Worm (Caenorhabditis elegans) whole organism, L3 larva: Measurements from ENCODE around the gene Y73F8A.12.

Experiments
- R02D3.7 ChIP-seq: fragments of 150-350 bp; optimal IDR thresholded peaks from 2 replicates; lab custom pipeline; 2014; ENCODE audit warnings: missing biosample characterization, missing genetic modification characterization
- ZK546.5 ChIP-seq: sonication (generic microtip); optimal IDR thresholded peaks from 2 replicates; lab custom pipeline; 2017; ENCODE audit warnings: missing biosample characterization, missing genetic modification characterization
- aly-2 ChIP-seq: fragments of 150-350 bp; optimal IDR thresholded peaks from 2 replicates; lab custom pipeline; 2014; ENCODE audit warnings: missing biosample characterization, missing genetic modification characterization
- ama-1 ChIP-seq: fragments of 150-350 bp; optimal IDR thresholded peaks from 2 replicates; lab custom pipeline; 2018
- ceh-16 ChIP-seq: sonication (generic microtip); optimal IDR thresholded peaks from 2 replicates; lab custom pipeline; 2017; ENCODE audit warnings: missing biosample characterization, missing genetic modification characterization
- ceh-28 ChIP-seq: fragments of 150-350 bp; optimal IDR thresholded peaks from 2 replicates; lab custom pipeline; 2014; ENCODE audit warnings: missing biosample characterization, missing genetic modification reagents, missing genetic modification characterization
- ceh-9 ChIP-seq: sonication (generic microtip); optimal IDR thresholded peaks from 2 replicates; lab custom pipeline; 2018; ENCODE audit warnings: missing biosample characterization, missing genetic modification characterization
- daf-12 ChIP-seq: fragments of 150-350 bp; optimal IDR thresholded peaks from 2 replicates; lab custom pipeline; 2014; ENCODE audit warnings: missing biosample characterization, missing genetic modification reagents, missing genetic modification characterization
- elt-1 ChIP-seq: fragments of 150-350 bp; optimal IDR thresholded peaks from 2 replicates; lab custom pipeline; 2014; ENCODE audit warnings: missing biosample characterization, missing genetic modification characterization
- elt-2 ChIP-seq: sonication (generic microtip); optimal IDR thresholded peaks from 2 replicates; lab custom pipeline; 2016; ENCODE audit warnings: missing genetic modification reagents, mild to moderate bottlenecking, missing genetic modification characterization, missing compliant biosample characterization
- elt-3 ChIP-seq, 3 experiments: fragments of 150-350 bp in 1 of 3; sonication (generic microtip) in 2 of 3; optimal IDR thresholded peaks; 2 replicates in 2 of 3; 4 replicates in 1 of 3; lab custom pipeline; 2014 to 2017; ENCODE audit warnings: missing biosample characterization in 3 of 3, missing genetic modification characterization in 3 of 3
- eor-1 ChIP-seq, 2 experiments: fragments of 150-350 bp; optimal IDR thresholded peaks; 2 replicates each; lab custom pipeline; 2014 to 2018; ENCODE audit warnings: missing biosample characterization in 2 of 2, missing genetic modification characterization in 2 of 2
- fos-1 ChIP-seq: fragments of 150-350 bp; optimal IDR thresholded peaks from 2 replicates; lab custom pipeline; 2014; ENCODE audit warnings: missing biosample characterization, missing genetic modification characterization
- lin-15B ChIP-seq: fragments of 150-350 bp; optimal IDR thresholded peaks from 2 replicates; lab custom pipeline; 2014; ENCODE audit warnings: missing biosample characterization, missing genetic modification characterization
- lin-39 ChIP-seq: fragments of 150-350 bp; optimal IDR thresholded peaks from 2 replicates; lab custom pipeline; 2018; ENCODE audit warnings: missing biosample characterization, missing genetic modification reagents, missing genetic modification characterization
- lsy-12 ChIP-seq: sonication (generic microtip); optimal IDR thresholded peaks from 2 replicates; lab custom pipeline; 2016; ENCODE audit warnings: mild to moderate bottlenecking, missing genetic modification characterization, missing compliant biosample characterization
- mml-1 ChIP-seq: fragments of 150-350 bp; sonication (generic microtip); optimal IDR thresholded peaks from 3 replicates; lab custom pipeline; 2014; ENCODE audit warnings: missing biosample characterization, missing genetic modification characterization
- nfya-1 ChIP-seq: sonication (generic microtip); optimal IDR thresholded peaks from 2 replicates; lab custom pipeline; 2017; ENCODE audit warnings: missing genetic modification characterization, mild to moderate bottlenecking, missing compliant biosample characterization, antibody characterized with exemption, moderate library complexity; ENCODE audit not compliant: insufficient read depth
- nhr-11 ChIP-seq: fragments of 150-350 bp; optimal IDR thresholded peaks from 2 replicates; lab custom pipeline; 2014; ENCODE audit warnings: missing biosample characterization, missing genetic modification characterization
- nhr-12 ChIP-seq: fragments of 150-350 bp; optimal IDR thresholded peaks from 2 replicates; lab custom pipeline; 2014; ENCODE audit warnings: missing biosample characterization, missing genetic modification characterization
- nhr-237 ChIP-seq: fragments of 150-350 bp; optimal IDR thresholded peaks from 2 replicates; lab custom pipeline; 2014; ENCODE audit warnings: missing biosample characterization, missing genetic modification characterization
- nhr-25 ChIP-seq: sonication (generic microtip); optimal IDR thresholded peaks from 2 replicates; lab custom pipeline; 2017; ENCODE audit warnings: missing biosample characterization, missing genetic modification characterization
- nhr-28 ChIP-seq: fragments of 150-350 bp; optimal IDR thresholded peaks from 2 replicates; lab custom pipeline; 2014; ENCODE audit warnings: missing biosample characterization, missing genetic modification characterization
- nhr-43 ChIP-seq: sonication (generic microtip); optimal IDR thresholded peaks from 2 replicates; lab custom pipeline; 2016; ENCODE audit warnings: mild to moderate bottlenecking, missing genetic modification characterization, missing compliant biosample characterization; ENCODE audit not compliant: poor library complexity, severe bottlenecking
- nhr-67 ChIP-seq: fragments of 150-350 bp; optimal IDR thresholded peaks from 2 replicates; lab custom pipeline; 2014; ENCODE audit warnings: missing biosample characterization, missing genetic modification characterization
- nhr-77 ChIP-seq: fragments of 150-350 bp; optimal IDR thresholded peaks from 2 replicates; lab custom pipeline; 2014; ENCODE audit warnings: missing biosample characterization, missing genetic modification characterization
- pha-4 ChIP-seq: fragments of 150-350 bp; optimal IDR thresholded peaks from 2 replicates; lab custom pipeline; 2014; ENCODE audit warnings: missing biosample characterization, missing genetic modification reagents, missing genetic modification characterization
- pqm-1 ChIP-seq: fragments of 150-350 bp; optimal IDR thresholded peaks from 2 replicates; lab custom pipeline; 2017; ENCODE audit warnings: missing biosample characterization, missing genetic modification characterization, inconsistent platforms
- sea-2 ChIP-seq: fragments of 150-350 bp; sonication (generic microtip); optimal IDR thresholded peaks from 4 replicates; lab custom pipeline; 2014; ENCODE audit warnings: missing biosample characterization, missing genetic modification reagents, missing genetic modification characterization
- skn-1 ChIP-seq: fragments of 150-350 bp; optimal IDR thresholded peaks from 2 replicates; lab custom pipeline; 2014; ENCODE audit warnings: missing biosample characterization, missing genetic modification characterization
- snpc-4 ChIP-seq: fragments of 150-350 bp; optimal IDR thresholded peaks from 2 replicates; lab custom pipeline; 2014; ENCODE audit warnings: missing biosample characterization, missing genetic modification characterization
- tbx-2 ChIP-seq: sonication (generic microtip); optimal IDR thresholded peaks from 2 replicates; lab custom pipeline; 2016; ENCODE audit warnings: mild to moderate bottlenecking, missing genetic modification characterization, missing compliant biosample characterization
- zag-1 ChIP-seq: fragments of 150-350 bp; optimal IDR thresholded peaks from 2 replicates; lab custom pipeline; 2014; ENCODE audit warnings: missing biosample characterization, missing genetic modification characterization
- ztf-11 ChIP-seq: fragments of 150-350 bp; optimal IDR thresholded peaks from 2 replicates; lab custom pipeline; 2014; ENCODE audit warnings: missing biosample characterization, missing genetic modification characterization
- ztf-4 ChIP-seq: fragments of 150-350 bp; optimal IDR thresholded peaks from 2 replicates; lab custom pipeline; 2014; ENCODE audit warnings: missing biosample characterization, missing genetic modification characterization

Gene Y73F8A.12

ce11 chrIV:15283617-15284016 lies 27.9 kb downstream of the Y73F8A.12 start:
- no peak for TF ChIP-seq snpc-4 (tag; lab: Kevin White, UChicago)
- no peak for TF ChIP-seq sea-2 (GFP tag; lab: Kevin White, UChicago)
- TF ChIP-seq ama-1 (lab: Kevin White, UChicago) = no peak
- TF ChIP-seq nhr-77 (tag; lab: Kevin White, UChicago) = no peak
- no peak for TF ChIP-seq ceh-9
- TF ChIP-seq daf-12 = no peak
- no peak for TF ChIP-seq elt-1
- TF ChIP-seq fos-1 (tag; lab: Kevin White, UChicago) = no peak
- TF ChIP-seq mml-1 (tag; lab: Kevin White, UChicago) = no peak
- TF ChIP-seq nhr-237 (tag; lab: Kevin White, UChicago) = no peak
- no peak for TF ChIP-seq nhr-43 (tag; lab: Kevin White, UChicago)
- TF ChIP-seq R02D3.7 (tag; lab: Kevin White, UChicago) = no peak

ce11 chrIV:15280219-15280618 lies 31.3 kb downstream of the Y73F8A.12 start:
- TF ChIP-seq ceh-28 (tag; lab: Kevin White, UChicago) (no peak), ZK546.5 (tag; lab: Kevin White, UChicago) (no peak), R02D3.7 (tag; lab: Kevin White, UChicago) (no peak), nhr-67 (tag; lab: Kevin White, UChicago) (no peak), pqm-1 (tag; lab: Kevin White, UChicago) (no peak), elt-1 (no peak), nfya-1 (no peak), lsy-12 (tag; lab: Kevin White, UChicago) (no peak), nhr-25 (no peak), eor-1 (tag; optimal IDR thresholded peaks at IDR 0.05; lab: Kevin White, UChicago) (no peak), fos-1 (tag; lab: Kevin White, UChicago) (no peak), nhr-11 (tag; lab: Kevin White, UChicago) (no peak), elt-3 (tag; optimal IDR thresholded peaks at IDR 0.05; lab: Kevin White, UChicago) (no peak), zag-1 (tag; lab: Kevin White, UChicago) (no peak), daf-12 (no peak), nhr-12 (tag; lab: Kevin White, UChicago) (no peak), aly-2 (no peak)

ce11 chrIV:15275363-15275854 lies 36.1 kb downstream of the Y73F8A.12 start, which contains the start of gene ccg-1:
ccg-1 (minus strand) TSS chrIV:15275804.
- TF ChIP-seq nhr-67 (tag; lab: Kevin White, UChicago) (no peak), pha-4 (tag; lab: Kevin White, UChicago) (no peak), nhr-25 (no peak), lin-15B (tag; lab: Kevin White, UChicago) (no peak), ztf-4 (tag; lab: Kevin White, UChicago) (no peak), ceh-16 (tag; lab: Kevin White, UChicago) (no peak), skn-1 (tag; lab: Kevin White, UChicago) (no peak), nhr-28 (no peak), tbx-2 (no peak), elt-2 (tag; lab: Kevin White, UChicago) (no peak), ceh-28 (tag; lab: Kevin White, UChicago) (no peak), ztf-11 (no peak)
- TF ChIP-seq, all 47 proteins: peak for 0

ce11 chrIV:15274063-15274462 lies 37.4 kb downstream of the Y73F8A.12 start:
- peak; percentile 20 for TF ChIP-seq nfya-1
- TF ChIP-seq lin-39 = peak; percentile 16
- TF ChIP-seq ceh-16 (tag; lab: Kevin White, UChicago) = no peak
- peak; percentile 7 for TF ChIP-seq nhr-11 (tag; lab: Kevin White, UChicago)
- no peak for TF ChIP-seq elt-1
- TF ChIP-seq ama-1 (lab: Kevin White, UChicago) = no peak
- no peak for TF ChIP-seq nhr-67 (tag; lab: Kevin White, UChicago)
- no peak for TF ChIP-seq ceh-28 (tag; lab: Kevin White, UChicago)
